Worm (Caenorhabditis elegans) whole organism, mixed stage, embryonic: ENCODE measurements around the gene dpy-6.
A peak's percentile ranks its signal among the peaks of the same experiment; 100 is the strongest.

Experiments
- M03D4.4 ChIP-seq: sonication (generic microtip); optimal IDR thresholded peaks from 2 replicates; lab custom pipeline; 2017; ENCODE audit warnings: mild to moderate bottlenecking, missing genetic modification characterization, missing compliant biosample characterization
- bed-3 ChIP-seq: fragments of 200-800 bp; sonication (Bioruptor generic); optimal IDR thresholded peaks from 3 replicates; lab custom pipeline; 2018; ENCODE audit warnings: mild to moderate bottlenecking, missing genetic modification characterization, moderate library complexity, missing compliant biosample characterization
- blmp-1 ChIP-seq: fragments of 150-350 bp; optimal IDR thresholded peaks from 2 replicates; lab custom pipeline; 2014; ENCODE audit warnings: missing biosample characterization, missing genetic modification characterization
- ceh-39 ChIP-seq: fragments of 150-350 bp; optimal IDR thresholded peaks from 2 replicates; lab custom pipeline; 2014; ENCODE audit warnings: missing biosample characterization, missing genetic modification characterization
- ceh-43 ChIP-seq: fragments of 200-800 bp; sonication (Bioruptor generic); optimal IDR thresholded peaks from 2 replicates; lab custom pipeline; 2018; ENCODE audit warnings: mild to moderate bottlenecking, missing genetic modification characterization, moderate library complexity, missing compliant biosample characterization
- ceh-83 ChIP-seq: fragments of 200-800 bp; sonication (Bioruptor generic); optimal IDR thresholded peaks from 2 replicates; lab custom pipeline; 2018; ENCODE audit warnings: mild to moderate bottlenecking, missing genetic modification characterization, missing compliant biosample characterization
- ces-1 ChIP-seq: fragments of 150-350 bp; optimal IDR thresholded peaks from 2 replicates; lab custom pipeline; 2014; ENCODE audit warnings: missing biosample characterization, missing genetic modification reagents, missing genetic modification characterization
- cnd-1 ChIP-seq: fragments of 200-800 bp; sonication (Bioruptor generic); optimal IDR thresholded peaks from 2 replicates; lab custom pipeline; 2018; ENCODE audit warnings: mild to moderate bottlenecking, missing genetic modification characterization, missing compliant biosample characterization
- drap-1 ChIP-seq: fragments of 200-800 bp; sonication (Bioruptor generic); optimal IDR thresholded peaks from 3 replicates; lab custom pipeline; 2018; ENCODE audit warnings: mild to moderate bottlenecking, missing genetic modification characterization, missing compliant biosample characterization
- elt-1 ChIP-seq: sonication (generic microtip); optimal IDR thresholded peaks from 2 replicates; lab custom pipeline; 2017; ENCODE audit warnings: missing genetic modification characterization, mild to moderate bottlenecking, missing compliant biosample characterization, antibody characterized with exemption, moderate library complexity, borderline replicate concordance; ENCODE audit not compliant: insufficient read depth
- elt-3 ChIP-seq: fragments of 150-350 bp; optimal IDR thresholded peaks from 2 replicates; lab custom pipeline; 2014; ENCODE audit warnings: missing biosample characterization, missing genetic modification characterization
- flh-1 ChIP-seq: fragments of 200-800 bp; sonication (Bioruptor generic); optimal IDR thresholded peaks from 2 replicates; lab custom pipeline; 2018; ENCODE audit warnings: mild to moderate bottlenecking, missing genetic modification characterization, moderate library complexity, missing compliant biosample characterization
- ham-2 ChIP-seq: fragments of 200-800 bp; sonication (Bioruptor generic); optimal IDR thresholded peaks from 2 replicates; lab custom pipeline; 2018; ENCODE audit warnings: mild to moderate bottlenecking, missing genetic modification characterization, missing compliant biosample characterization
- hlh-1 ChIP-seq: fragments of 150-350 bp; optimal IDR thresholded peaks from 2 replicates; lab custom pipeline; 2014; ENCODE audit warnings: missing biosample characterization, missing genetic modification reagents, missing genetic modification characterization
- lin-13 ChIP-seq: fragments of 150-350 bp; optimal IDR thresholded peaks from 2 replicates; lab custom pipeline; 2014; ENCODE audit warnings: missing biosample characterization, missing genetic modification characterization
- lin-32 ChIP-seq: fragments of 200-800 bp; sonication (Bioruptor generic); optimal IDR thresholded peaks from 2 replicates; lab custom pipeline; 2018; ENCODE audit warnings: mild to moderate bottlenecking, missing genetic modification characterization, missing compliant biosample characterization
- lsy-2 ChIP-seq: fragments of 150-350 bp; optimal IDR thresholded peaks from 2 replicates; lab custom pipeline; 2014; ENCODE audit warnings: missing biosample characterization, missing genetic modification characterization
- mab-5 ChIP-seq: fragments of 150-350 bp; optimal IDR thresholded peaks from 2 replicates; lab custom pipeline; 2014; ENCODE audit warnings: missing biosample characterization, missing genetic modification characterization
- mep-1 ChIP-seq: fragments of 150-350 bp; optimal IDR thresholded peaks from 2 replicates; lab custom pipeline; 2017; ENCODE audit warnings: missing biosample characterization, missing genetic modification reagents, missing genetic modification characterization, inconsistent platforms
- mls-2 ChIP-seq: sonication (generic microtip); optimal IDR thresholded peaks from 2 replicates; lab custom pipeline; 2016; ENCODE audit warnings: mild to moderate bottlenecking, missing genetic modification characterization, moderate library complexity, missing compliant biosample characterization
- nhr-12 ChIP-seq: fragments of 150-350 bp; optimal IDR thresholded peaks from 2 replicates; lab custom pipeline; 2014; ENCODE audit warnings: missing biosample characterization, missing genetic modification characterization
- nhr-2 ChIP-seq: fragments of 150-350 bp; optimal IDR thresholded peaks from 2 replicates; lab custom pipeline; 2014; ENCODE audit warnings: missing biosample characterization, missing genetic modification characterization
- nhr-237 ChIP-seq: fragments of 150-350 bp; optimal IDR thresholded peaks from 2 replicates; lab custom pipeline; 2014; ENCODE audit warnings: missing biosample characterization, missing genetic modification characterization
- nhr-28 ChIP-seq: fragments of 150-350 bp; optimal IDR thresholded peaks from 2 replicates; lab custom pipeline; 2014; ENCODE audit warnings: missing biosample characterization, missing genetic modification characterization
- nhr-76 ChIP-seq: sonication (generic microtip); optimal IDR thresholded peaks from 2 replicates; lab custom pipeline; 2017; ENCODE audit warnings: missing biosample characterization, missing genetic modification characterization
- pha-4 ChIP-seq: fragments of 150-350 bp; optimal IDR thresholded peaks from 2 replicates; lab custom pipeline; 2018; ENCODE audit warnings: missing biosample characterization, missing genetic modification reagents, missing genetic modification characterization
- sem-2 ChIP-seq: fragments of 200-800 bp; sonication (Bioruptor generic); optimal IDR thresholded peaks from 2 replicates; lab custom pipeline; 2018; ENCODE audit warnings: mild to moderate bottlenecking, missing genetic modification characterization, missing compliant biosample characterization
- snpc-4 ChIP-seq: fragments of 150-350 bp; optimal IDR thresholded peaks from 2 replicates; lab custom pipeline; 2014; ENCODE audit warnings: missing biosample characterization, missing genetic modification characterization
- sptf-1 ChIP-seq: sonication (generic microtip); optimal IDR thresholded peaks from 2 replicates; lab custom pipeline; 2017; ENCODE audit warnings: mild to moderate bottlenecking, missing genetic modification characterization, moderate library complexity, missing compliant biosample characterization
- tbx-8 ChIP-seq: fragments of 200-800 bp; sonication (Bioruptor generic); optimal IDR thresholded peaks from 2 replicates; lab custom pipeline; 2018; ENCODE audit warnings: mild to moderate bottlenecking, missing genetic modification characterization, moderate library complexity, missing compliant biosample characterization
- unc-120 ChIP-seq: sonication (generic microtip); optimal IDR thresholded peaks from 2 replicates; lab custom pipeline; 2017; ENCODE audit warnings: missing genetic modification characterization, missing compliant biosample characterization; ENCODE audit not compliant: poor library complexity, severe bottlenecking
- unc-39 ChIP-seq: fragments of 150-350 bp; optimal IDR thresholded peaks from 2 replicates; lab custom pipeline; 2014; ENCODE audit warnings: missing biosample characterization, missing genetic modification characterization
- unc-62 ChIP-seq: fragments of 150-350 bp; optimal IDR thresholded peaks from 2 replicates; lab custom pipeline; 2014; ENCODE audit warnings: missing biosample characterization, missing genetic modification reagents, missing genetic modification characterization
- zip-8 ChIP-seq: fragments of 150-350 bp; optimal IDR thresholded peaks from 2 replicates; lab custom pipeline; 2014; ENCODE audit warnings: missing biosample characterization, missing genetic modification characterization
- ztf-11 ChIP-seq: fragments of 150-350 bp; optimal IDR thresholded peaks from 2 replicates; lab custom pipeline; 2014; ENCODE audit warnings: missing biosample characterization, missing genetic modification characterization

The dpy-6 gene

ce11 chrX:8483951-8484350 lies 28.5 kb upstream of the dpy-6 start:
- no peak for TF ChIP-seq mep-1 (tag; lab: Kevin White, UChicago)
- no peak for TF ChIP-seq ceh-39 (tag; lab: Kevin White, UChicago)
- TF ChIP-seq sptf-1 (tag; lab: Kevin White, UChicago): no peak
- no peak for TF ChIP-seq drap-1 (GFP tag; lab: Kevin White, UChicago)
- TF ChIP-seq ces-1 (GFP tag; lab: Kevin White, UChicago): no peak
- TF ChIP-seq zip-8: no peak
- TF ChIP-seq hlh-1 (tag; lab: Kevin White, UChicago): no peak
- TF ChIP-seq pha-4: no peak
- no peak for TF ChIP-seq nhr-12
- TF ChIP-seq unc-39 (tag; lab: Kevin White, UChicago): no peak
- no peak for TF ChIP-seq lin-13 (tag; lab: Kevin White, UChicago)
- TF ChIP-seq lsy-2 (tag; lab: Kevin White, UChicago): no peak

DNA sequence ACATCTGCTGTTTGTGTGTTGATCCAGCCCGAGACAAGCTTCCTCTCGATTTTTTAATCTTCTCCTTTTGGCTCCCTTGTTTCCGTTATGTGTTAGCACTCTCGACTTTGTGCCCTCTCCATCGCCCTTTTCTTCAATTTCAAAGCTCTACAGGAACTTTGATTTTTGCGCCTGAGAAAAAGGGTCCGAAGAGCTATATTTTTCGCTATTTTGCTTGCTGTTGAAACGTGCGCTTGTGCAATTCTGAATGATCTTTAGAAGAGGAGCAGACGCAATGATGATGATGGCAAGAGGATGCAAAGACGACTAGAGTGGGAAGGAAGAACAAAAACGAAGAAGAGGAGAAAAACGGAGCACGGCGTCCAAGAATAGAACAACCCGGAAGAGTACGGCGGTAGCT lies 26.3 kb upstream of the dpy-6 start:
- TF ChIP-seq nhr-76 (tag; lab: Kevin White, UChicago): no peak
- TF ChIP-seq drap-1 (GFP tag; lab: Kevin White, UChicago): no peak
- no peak for TF ChIP-seq ceh-39 (tag; lab: Kevin White, UChicago)
- no peak for TF ChIP-seq sptf-1 (tag; lab: Kevin White, UChicago)
- no peak for TF ChIP-seq mep-1 (tag; lab: Kevin White, UChicago)
- TF ChIP-seq nhr-237 (tag; lab: Kevin White, UChicago): no peak
- TF ChIP-seq sem-2 (GFP tag; lab: Kevin White, UChicago): no peak
- no peak for TF ChIP-seq ceh-43
- no peak for TF ChIP-seq mab-5 (tag; lab: Kevin White, UChicago)
- TF ChIP-seq ces-1 (GFP tag; lab: Kevin White, UChicago): no peak
- no peak for TF ChIP-seq hlh-1 (tag; lab: Kevin White, UChicago)
- TF ChIP-seq M03D4.4: no peak

- TF ChIP-seq lin-32 (GFP tag; lab: Kevin White, UChicago) (no peak), unc-120 (tag; lab: Kevin White, UChicago) (no peak), snpc-4 (no peak), sptf-1 (tag; lab: Kevin White, UChicago) (no peak), ztf-11 (tag; lab: Kevin White, UChicago) (no peak), M03D4.4 (no peak)
Observed at ce11 chrX:8479050-8479449, 23.6 kb upstream of the dpy-6 start.

DNA sequence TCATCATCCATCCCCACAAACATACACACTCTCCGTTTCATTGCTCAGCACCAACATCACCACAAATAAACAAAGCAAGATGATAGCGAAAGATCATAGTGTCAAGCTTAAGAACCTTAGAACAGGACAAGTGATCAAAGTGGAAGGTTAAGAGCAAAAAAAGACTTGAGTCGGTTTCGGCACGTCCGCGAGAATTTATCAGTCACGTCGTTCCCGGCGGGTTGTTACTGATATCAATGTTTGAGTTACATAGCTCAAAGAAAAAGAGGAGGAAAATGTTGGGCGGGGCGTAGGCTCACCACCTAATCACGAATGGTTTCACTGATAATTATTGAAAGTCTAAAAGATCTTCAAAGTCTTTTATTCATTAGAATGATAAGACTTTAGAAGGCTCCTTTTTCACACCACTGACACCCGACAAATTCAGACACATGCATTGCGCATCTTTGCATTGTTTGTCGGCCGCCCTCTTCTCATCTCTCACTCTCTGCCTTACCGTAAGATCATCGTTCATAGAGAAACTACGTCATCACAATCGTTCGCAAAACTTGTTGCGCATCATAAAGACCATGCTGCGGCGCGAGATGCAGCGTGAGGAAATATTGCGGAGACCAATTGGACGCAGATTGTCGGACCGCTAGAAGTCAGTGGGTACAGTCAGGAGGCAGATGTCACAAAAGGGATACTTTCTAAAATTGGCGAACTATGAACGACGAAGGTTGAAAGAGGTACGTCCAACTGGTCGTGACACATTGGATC lies 21.8 kb upstream of the dpy-6 start:
- TF ChIP-seq unc-39 (tag; lab: Kevin White, UChicago) (no peak), ceh-83 (no peak), nhr-28 (tag; lab: Kevin White, UChicago) (no peak), hlh-1 (tag; lab: Kevin White, UChicago) (no peak), ham-2 (GFP tag; lab: Kevin White, UChicago) (peak; percentile 58), mls-2 (no peak), mab-5 (tag; lab: Kevin White, UChicago) (no peak), lin-32 (GFP tag; lab: Kevin White, UChicago) (no peak), M03D4.4 (no peak), cnd-1 (no peak), sem-2 (GFP tag; lab: Kevin White, UChicago) (no peak), flh-1 (GFP tag; lab: Kevin White, UChicago) (no peak), nhr-2 (tag; lab: Kevin White, UChicago) (no peak), zip-8 (no peak), ceh-43 (no peak), nhr-76 (tag; lab: Kevin White, UChicago) (no peak), mep-1 (tag; lab: Kevin White, UChicago) (no peak), unc-62 (GFP tag; lab: Kevin White, UChicago) (peak; percentile 16), snpc-4 (no peak), sptf-1 (tag; lab: Kevin White, UChicago) (no peak), nhr-237 (tag; lab: Kevin White, UChicago) (peak; percentile 74), unc-120 (tag; lab: Kevin White, UChicago) (no peak), blmp-1 (peak; percentile 70), ceh-39 (tag; lab: Kevin White, UChicago) (no peak), pha-4 (no peak), lsy-2 (tag; lab: Kevin White, UChicago) (peak; percentile 22), nhr-12 (no peak), drap-1 (GFP tag; lab: Kevin White, UChicago) (no peak), elt-1 (tag; lab: Kevin White, UChicago) (no peak), tbx-8 (GFP tag; lab: Kevin White, UChicago) (no peak), ces-1 (GFP tag; lab: Kevin White, UChicago) (no peak), ztf-11 (tag; lab: Kevin White, UChicago) (no peak), lin-13 (tag; lab: Kevin White, UChicago) (no peak), elt-3 (tag; lab: Kevin White, UChicago) (peak; percentile 77), bed-3 (GFP tag; lab: Kevin White, UChicago) (no peak)
